Fruit fly (Drosophila melanogaster) Kc167 (cell line): ENCODE results near the gene ed.

Source experiments
- Myc ChIP-seq: fragments of >200 bp; optimal IDR thresholded peaks from 2 replicates; lab custom pipeline; 2017; ENCODE audit warnings: missing external identifiers
- Sin3A ChIP-seq: fragments of >200 bp; optimal IDR thresholded peaks from 2 replicates; lab custom pipeline; 2018; ENCODE audit warnings: missing external identifiers
- h ChIP-seq: fragments of >200 bp; optimal IDR thresholded peaks from 3 replicates; lab custom pipeline; 2018; ENCODE audit warnings: missing external identifiers
- insv ChIP-seq: fragments of >200 bp; optimal IDR thresholded peaks from 3 replicates; lab custom pipeline; 2018; ENCODE audit warnings: missing external identifiers
- psq ChIP-seq: fragments of >200 bp; optimal IDR thresholded peaks from 2 replicates; lab custom pipeline; 2017; ENCODE audit warnings: missing external identifiers
- ttk ChIP-seq: sonication (Bioruptor generic); optimal IDR thresholded peaks from 2 replicates; lab custom pipeline; 2017; ENCODE audit warnings: missing external identifiers

ed gene

dm6 chr2L:4070442-4070841, 39.3 kb downstream of the ed start:
- TF ChIP-seq h (lab: Kevin White, UChicago) (no peak), ttk (lab: Kevin White, UChicago) (no peak), Myc (lab: Kevin White, UChicago) (no peak), insv (lab: Kevin White, UChicago) (no peak), psq (lab: Kevin White, UChicago) (no peak), Sin3A (no peak)

- TF ChIP-seq psq (lab: Kevin White, UChicago), result no peak
- TF ChIP-seq insv (lab: Kevin White, UChicago), result no peak
- TF ChIP-seq h (lab: Kevin White, UChicago), result no peak
- TF ChIP-seq Sin3A, result no peak
- no peak for TF ChIP-seq ttk (lab: Kevin White, UChicago)
- TF ChIP-seq Myc (lab: Kevin White, UChicago), result no peak
Measured at dm6 chr2L:4071558-4071957, 40.4 kb downstream of the ed start.

- TF ChIP-seq ttk (lab: Kevin White, UChicago) (no peak), Sin3A (no peak), psq (lab: Kevin White, UChicago) (no peak), h (lab: Kevin White, UChicago) (no peak), insv (lab: Kevin White, UChicago) (no peak), Myc (lab: Kevin White, UChicago) (no peak)
Measured at dm6 chr2L:4075783-4076182, 44.6 kb downstream of the ed start.

dm6 chr2L:4080768-4081167, 49.6 kb downstream of the ed start:
- no peak for TF ChIP-seq ttk (lab: Kevin White, UChicago)
- TF ChIP-seq h (lab: Kevin White, UChicago), result no peak
- TF ChIP-seq insv (lab: Kevin White, UChicago), result no peak

dm6 chr2L:4084166-4084565, 53.0 kb downstream of the ed start:
- TF ChIP-seq psq (lab: Kevin White, UChicago) (no peak), Myc (lab: Kevin White, UChicago) (no peak)

- TF ChIP-seq ttk (lab: Kevin White, UChicago), result no peak
- no peak for TF ChIP-seq h (lab: Kevin White, UChicago)
- no peak for TF ChIP-seq Sin3A
- TF ChIP-seq Myc (lab: Kevin White, UChicago), result no peak
- no peak for TF ChIP-seq psq (lab: Kevin White, UChicago)
Measured at dm6 chr2L:4089613-4090012, 58.4 kb downstream of the ed start.

- TF ChIP-seq psq (lab: Kevin White, UChicago), result no peak
- no peak for TF ChIP-seq ttk (lab: Kevin White, UChicago)
- no peak for TF ChIP-seq insv (lab: Kevin White, UChicago)
- TF ChIP-seq h (lab: Kevin White, UChicago), result no peak
- no peak for TF ChIP-seq Sin3A
- TF ChIP-seq Myc (lab: Kevin White, UChicago), result no peak
Measured at dm6 chr2L:4091720-4092119, 60.5 kb downstream of the ed start.

- no peak for TF ChIP-seq Myc (lab: Kevin White, UChicago)
- no peak for TF ChIP-seq insv (lab: Kevin White, UChicago)
- no peak for TF ChIP-seq psq (lab: Kevin White, UChicago)
- TF ChIP-seq ttk (lab: Kevin White, UChicago), result no peak
- TF ChIP-seq h (lab: Kevin White, UChicago), result no peak
- no peak for TF ChIP-seq Sin3A
Measured at dm6 chr2L:4093728-4094324, 62.6 kb downstream of the ed start.

dm6 chr2L:4096552-4096951, 65.4 kb downstream of the ed start:
- TF ChIP-seq h (lab: Kevin White, UChicago), result no peak
- no peak for TF ChIP-seq Myc (lab: Kevin White, UChicago)
- no peak for TF ChIP-seq psq (lab: Kevin White, UChicago)
- TF ChIP-seq Sin3A, result no peak
- no peak for TF ChIP-seq insv (lab: Kevin White, UChicago)
- no peak for TF ChIP-seq ttk (lab: Kevin White, UChicago)

dm6 chr2L:4110132-4110531, 79.0 kb downstream of the ed start:
- TF ChIP-seq ttk (lab: Kevin White, UChicago) (no peak), psq (lab: Kevin White, UChicago) (no peak), Sin3A (no peak), Myc (lab: Kevin White, UChicago) (no peak)

dm6 chr2L:4116656-4117055, 85.5 kb downstream of the ed start:
- TF ChIP-seq ttk (lab: Kevin White, UChicago), result no peak
- no peak for TF ChIP-seq h (lab: Kevin White, UChicago)
- TF ChIP-seq psq (lab: Kevin White, UChicago), result no peak
- TF ChIP-seq Myc (lab: Kevin White, UChicago), result no peak

dm6 chr2L:4118983-4119670, 88.0 kb downstream of the ed start:
- no peak for TF ChIP-seq psq (lab: Kevin White, UChicago)
- TF ChIP-seq Sin3A, result no peak
- TF ChIP-seq insv (lab: Kevin White, UChicago), result no peak
- no peak for TF ChIP-seq h (lab: Kevin White, UChicago)
- TF ChIP-seq Myc (lab: Kevin White, UChicago), result no peak
- TF ChIP-seq ttk (lab: Kevin White, UChicago), result no peak
